Fruit fly (Drosophila melanogaster) whole organism, larva: ENCODE measurements around the gene Miga.

Experiments
- noc ChIP-seq: fragments of 200-800 bp; sonication (Bioruptor generic); optimal IDR thresholded peaks from 3 replicates; lab custom pipeline; 2019; ENCODE audit warnings: missing biosample characterization, mild to moderate bottlenecking, missing genetic modification characterization, moderate library complexity

The Miga gene

DNA sequence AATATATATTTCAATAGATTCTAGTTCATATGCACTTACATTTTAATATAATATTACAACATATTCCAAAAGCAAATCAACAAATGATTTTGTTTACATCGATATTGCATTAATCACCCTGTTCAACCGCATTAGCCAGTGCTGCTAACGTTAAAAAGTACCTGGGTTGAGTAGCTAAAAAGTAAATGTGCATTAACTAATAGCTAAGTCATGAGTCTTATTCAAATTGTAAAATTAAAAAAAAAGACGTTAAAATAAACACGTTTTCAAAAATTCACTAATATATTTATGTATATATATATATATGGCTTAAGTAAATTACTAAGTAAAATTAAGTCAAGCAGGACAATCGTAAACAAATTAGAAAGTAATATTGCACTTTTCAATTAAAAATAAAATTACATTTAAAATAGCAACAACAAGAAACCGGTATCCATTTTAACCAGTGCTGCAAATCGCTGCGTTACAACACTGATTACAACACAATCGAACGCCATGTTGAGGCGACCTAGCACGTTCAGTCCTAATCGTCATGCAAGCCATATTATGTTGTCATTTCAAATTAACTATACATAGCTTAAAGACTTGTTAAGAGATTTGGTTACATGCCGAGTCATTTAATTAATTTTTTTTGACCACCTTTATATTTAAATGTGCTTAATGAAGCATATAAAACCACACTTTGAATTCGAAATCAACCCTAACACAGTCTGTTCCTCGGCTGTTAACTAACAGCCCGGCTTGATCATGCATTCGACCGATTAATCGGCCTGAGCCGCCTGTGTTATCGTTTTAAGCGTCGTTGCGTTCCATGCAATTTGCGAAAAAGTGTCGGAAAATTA is 39.2 kb downstream of the Miga start, which contains the start of gene CG10555:
Gene CG10555, plus strand, starts transcription at position 764 of the 842 bp plus-strand sequence.
- peak; percentile 68 for TF ChIP-seq noc (tag; lab: Kevin White, UChicago)

DNA sequence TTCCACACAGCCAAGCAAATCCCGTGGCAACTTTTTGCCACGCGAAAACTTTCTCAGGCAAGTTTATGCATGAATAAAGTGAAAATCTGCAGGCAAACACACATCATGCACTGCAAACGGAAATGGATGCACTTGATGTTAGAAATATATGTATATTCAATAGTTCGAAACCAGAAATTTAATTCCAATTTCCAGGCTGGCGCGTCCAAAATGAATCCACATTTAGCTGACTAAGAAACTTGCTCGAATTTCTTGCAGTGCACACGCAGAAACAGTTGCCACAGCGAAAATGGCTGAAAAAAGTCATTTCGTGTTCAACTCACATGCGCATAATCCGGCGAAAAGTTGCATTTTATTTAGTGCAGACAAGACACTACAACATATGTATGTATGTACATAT is 41.0 kb downstream of the Miga start:
- TF ChIP-seq noc (tag; lab: Kevin White, UChicago): no peak

DNA sequence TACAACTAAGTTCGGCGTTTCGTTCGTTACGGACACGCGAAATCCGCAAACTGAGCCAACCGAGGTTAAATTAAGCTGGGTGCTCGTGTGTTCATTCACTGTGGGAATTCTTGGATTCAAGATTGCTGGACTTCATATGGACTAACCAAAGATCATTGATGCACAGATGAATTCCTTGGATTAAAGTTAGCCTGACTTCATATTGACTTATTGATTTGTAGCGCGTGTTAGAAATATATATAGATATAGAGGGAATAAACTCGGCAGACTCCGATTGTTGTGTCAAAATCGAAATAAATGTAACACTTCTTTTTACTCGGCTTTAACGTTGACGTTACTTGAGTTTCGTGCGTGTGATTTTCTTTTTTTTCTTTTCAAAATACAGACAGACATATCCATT is 52.1 kb downstream of the Miga start, which contains the start of gene CG1387:
Gene CG1387, plus strand, starts transcription at position 301 of the 400 bp plus-strand sequence.
- TF ChIP-seq noc (tag; lab: Kevin White, UChicago): no peak
